Worm (Caenorhabditis elegans): ENCODE results near the gene K07F5.6.

The K07F5.6 gene

ce11 chrIV:9825196-9825744 lies 21.2 kb downstream of the K07F5.6 start, which contains the start of gene mtr-4 (continued):
- no peak for TF ChIP-seq hrde-1 (tag; optimal IDR thresholded peaks at IDR 0.05; ENCODE audit: borderline replicate concordance)
- TF ChIP-seq dpl-1 (GFP tag; optimal IDR thresholded peaks at IDR 0.05) = peak; percentile 45
- TF ChIP-seq F37B4.10 (GFP tag; IDR thresholded peaks at IDR 0.05) = no peak
- peak; percentile 72 for TF ChIP-seq hsf-1 (GFP tag; IDR thresholded peaks at IDR 0.05)
- no peak for TF ChIP-seq Y79H2A.3 (GFP tag; conservative IDR thresholded peaks at IDR 0.05)
- TF ChIP-seq ztf-25 (GFP tag; IDR thresholded peaks at IDR 0.05) = no peak
- no peak for TF ChIP-seq pha-4 (tag; optimal IDR thresholded peaks at IDR 0.05)
- no peak for TF ChIP-seq Y53G8AR.9 (GFP tag; conservative IDR thresholded peaks at IDR 0.05)
- TF ChIP-seq atf-7 (tag; optimal IDR thresholded peaks at IDR 0.05) = no peak
- no peak for TF ChIP-seq dpff-1 (tag; optimal IDR thresholded peaks at IDR 0.05)
- TF ChIP-seq hmg-20 (GFP tag; IDR thresholded peaks at IDR 0.05) = no peak
- TF ChIP-seq snpc-4 (GFP tag; optimal IDR thresholded peaks at IDR 0.05) = peak; percentile 64
- peak in 3 of 4 experiments; percentile 9 to 71 (median 69) for TF ChIP-seq snpc-4 (tag; optimal IDR thresholded peaks at IDR 0.05)
- no peak for TF ChIP-seq ceh-58 (GFP tag; IDR thresholded peaks at IDR 0.05)
- no peak for TF ChIP-seq nfya-2 (GFP tag; IDR thresholded peaks at IDR 0.05)
- no peak for TF ChIP-seq ama-1 (optimal IDR thresholded peaks at IDR 0.05)
- TF ChIP-seq ama-1 (GFP tag; optimal IDR thresholded peaks at IDR 0.05) = no peak
- no peak for TF ChIP-seq cebp-2 (GFP tag; IDR thresholded peaks at IDR 0.05)
- TF ChIP-seq hmg-1.2 (GFP tag; IDR thresholded peaks at IDR 0.05) = peak; percentile 51
- TF ChIP-seq lsl-1 (GFP tag; optimal IDR thresholded peaks at IDR 0.05) = peak; percentile 98
- TF ChIP-seq ekl-4 (GFP tag; IDR thresholded peaks at IDR 0.05) = peak; percentile 43; the same call in 1 of the 2 replicates
- TF ChIP-seq madf-6 (GFP tag; IDR thresholded peaks at IDR 0.05) = peak; percentile 96
- no peak for TF ChIP-seq akir-1 (GFP tag; optimal IDR thresholded peaks at IDR 0.05)
- TF ChIP-seq K12H6.12 (tag; optimal IDR thresholded peaks at IDR 0.05) = no peak
- no peak for TF ChIP-seq egrh-3 (GFP tag; IDR thresholded peaks at IDR 0.05)
- no peak for TF ChIP-seq madf-10 (tag; optimal IDR thresholded peaks at IDR 0.05)
- no peak for TF ChIP-seq ztf-26 (tag; optimal IDR thresholded peaks at IDR 0.05)
- no peak for TF ChIP-seq nhr-120 (GFP tag; IDR thresholded peaks at IDR 0.05)
- no peak for TF ChIP-seq egl-18 (GFP tag; IDR thresholded peaks at IDR 0.05)
- no peak for TF ChIP-seq mes-4 (tag; optimal IDR thresholded peaks at IDR 0.05)
- TF ChIP-seq fkh-3 (tag; optimal IDR thresholded peaks at IDR 0.05) = no peak
- no peak for TF ChIP-seq nfyb-1 (GFP tag; IDR thresholded peaks at IDR 0.05)
- TF ChIP-seq hlh-12 (tag; optimal IDR thresholded peaks at IDR 0.05) = no peak
- peak; percentile 96 for TF ChIP-seq F33H1.4 (GFP tag; IDR thresholded peaks at IDR 0.05)
- peak; percentile 34 for TF ChIP-seq athp-1 (tag; optimal IDR thresholded peaks at IDR 0.05)
- no peak for TF ChIP-seq bed-1 (GFP tag; IDR thresholded peaks at IDR 0.05)
- no peak for TF ChIP-seq Y53F4B.3 (GFP tag; IDR thresholded peaks at IDR 0.05)
- TF ChIP-seq ZK185.1 (tag; optimal IDR thresholded peaks at IDR 0.05; ENCODE audit: poor library complexity, severe bottlenecking) = no peak
- TF ChIP-seq repo-1 (tag; optimal IDR thresholded peaks at IDR 0.05) = no peak
- TF ChIP-seq ceh-27 (GFP tag; optimal IDR thresholded peaks at IDR 0.05) = no peak
- TF ChIP-seq chd-7 (tag; optimal IDR thresholded peaks at IDR 0.05) = no peak
- no peak for TF ChIP-seq ztf-3 (GFP tag; optimal IDR thresholded peaks at IDR 0.05)
- TF ChIP-seq tlf-1 (GFP tag; optimal IDR thresholded peaks at IDR 0.05) = no peak
- TF ChIP-seq let-526 (GFP tag; IDR thresholded peaks at IDR 0.05) = no peak
- TF ChIP-seq ztf-18 (tag; optimal IDR thresholded peaks at IDR 0.05) = no peak
- 0 out of 2 replicates have a peak, but pooled peaks have one; percentile 74 for TF ChIP-seq Y95B8A.8 (GFP tag; IDR thresholded peaks at IDR 0.05)
- TF ChIP-seq lin-40 (tag; optimal IDR thresholded peaks at IDR 0.05) = no peak
- no peak for TF ChIP-seq B0019.2 (GFP tag; conservative IDR thresholded peaks at IDR 0.05)
- TF ChIP-seq egl-44 (GFP tag; IDR thresholded peaks at IDR 0.05) = no peak
- no peak for TF ChIP-seq nhr-90 (tag; optimal IDR thresholded peaks at IDR 0.05)
- TF ChIP-seq him-1 (tag; optimal IDR thresholded peaks at IDR 0.05) = no peak

Measured in whole organism, young adult.